Worm (Caenorhabditis elegans) whole organism, L1 larva: Measurements from ENCODE around the gene F17H10.4.

Experiments
- alr-1 ChIP-seq: fragments of 200-800 bp; sonication (Bioruptor generic); optimal IDR thresholded peaks from 2 replicates; lab custom pipeline; 2018; ENCODE audit warnings: borderline replicate concordance, mild to moderate bottlenecking, missing genetic modification characterization, missing compliant biosample characterization
- elt-2 ChIP-seq: sonication (generic microtip); optimal IDR thresholded peaks from 2 replicates; lab custom pipeline; 2016; ENCODE audit warnings: missing genetic modification characterization, mild to moderate bottlenecking, inconsistent platforms, missing compliant biosample characterization, missing genetic modification reagents
- lsy-2 ChIP-seq, 2 experiments: fragments of 150-350 bp; optimal IDR thresholded peaks; 2 replicates each; lab custom pipeline; 2014; ENCODE audit warnings: missing biosample characterization in 2 of 2, missing genetic modification characterization in 2 of 2
- nhr-28 ChIP-seq: fragments of 150-350 bp; optimal IDR thresholded peaks from 2 replicates; lab custom pipeline; 2014; ENCODE audit warnings: missing biosample characterization, missing genetic modification characterization
- pax-3 ChIP-seq: fragments of 200-800 bp; sonication (Bioruptor generic); optimal IDR thresholded peaks from 2 replicates; lab custom pipeline; 2018; ENCODE audit warnings: mild to moderate bottlenecking, missing genetic modification characterization, moderate library complexity, missing compliant biosample characterization
- skn-1 ChIP-seq: fragments of 150-350 bp; optimal IDR thresholded peaks from 2 replicates; lab custom pipeline; 2014; ENCODE audit warnings: missing biosample characterization, missing genetic modification characterization
- ztf-11 ChIP-seq, 2 experiments: sonication (generic microtip); optimal IDR thresholded peaks; 2 replicates each; lab custom pipeline; 2016 to 2017; ENCODE audit warnings: missing genetic modification characterization in 2 of 2, missing biosample characterization in 1 of 2, missing compliant biosample characterization in 1 of 2

DNA sequence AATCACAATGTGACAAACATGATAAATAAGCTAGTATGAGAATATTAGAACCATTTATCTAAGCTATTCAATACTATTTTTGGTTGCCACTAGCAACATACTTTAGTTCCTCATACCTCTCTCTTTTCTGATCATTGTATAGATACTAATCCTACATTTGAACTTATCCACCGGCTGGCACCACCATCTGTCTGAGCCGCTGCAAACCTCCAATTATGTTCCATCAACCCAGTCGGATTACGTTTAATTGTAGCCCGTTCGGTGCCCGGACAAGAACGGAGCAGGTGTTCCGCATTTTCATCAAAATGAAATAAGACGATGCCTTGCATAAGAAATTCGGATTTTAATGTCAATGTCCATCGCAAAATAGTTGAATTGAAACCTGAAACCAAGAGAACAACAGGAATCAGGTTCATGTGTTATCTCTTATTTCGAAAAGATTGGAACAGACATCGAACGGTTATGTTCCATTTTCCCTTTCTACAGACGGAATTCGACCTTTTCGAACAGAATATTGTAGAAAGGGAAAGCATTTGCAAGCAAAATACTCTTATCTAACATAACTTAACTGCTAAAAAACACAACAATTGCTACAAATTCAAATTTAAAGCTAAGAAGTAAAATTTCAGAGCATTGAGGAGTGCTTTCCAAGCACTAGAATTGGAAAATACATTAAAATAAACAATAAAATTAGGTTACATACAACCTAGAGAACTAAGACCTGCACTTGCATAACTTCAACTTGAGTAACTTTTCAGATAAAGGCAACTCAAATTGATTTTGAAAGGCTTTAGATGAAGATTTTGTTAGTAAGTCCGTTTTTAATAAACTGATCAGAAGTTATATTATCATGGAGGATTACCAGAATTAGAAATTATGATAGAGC, 19.9 kb upstream of the F17H10.4 start:
- TF ChIP-seq skn-1 (tag; lab: Kevin White, UChicago) = no peak
- no peak for TF ChIP-seq lsy-2 (tag; optimal IDR thresholded peaks at IDR 0.05; lab: Kevin White, UChicago)
- no peak for TF ChIP-seq elt-2
- TF ChIP-seq alr-1 (tag; lab: Kevin White, UChicago) = no peak
- no peak for TF ChIP-seq nhr-28 (tag; lab: Kevin White, UChicago)
- TF ChIP-seq ztf-11 (tag; optimal IDR thresholded peaks at IDR 0.05; lab: Kevin White, UChicago) = no peak
- no peak for TF ChIP-seq pax-3 (tag; lab: Kevin White, UChicago)
